Fruit fly (Drosophila melanogaster) whole organism, embryonic: ENCODE measurements around the gene Gr5a.

Experiments used
- B-H2 ChIP-seq: fragments of 200-800 bp; sonication (Bioruptor generic); optimal IDR thresholded peaks from 2 replicates; lab custom pipeline; 2018; ENCODE audit warnings: missing biosample characterization, mild to moderate bottlenecking, missing genetic modification characterization
- Bteb2 ChIP-seq: fragments of 200-800 bp; sonication (Bioruptor generic); optimal IDR thresholded peaks from 2 replicates; lab custom pipeline; 2016; ENCODE audit warnings: missing biosample characterization, missing genetic modification characterization
- CG10431 ChIP-seq: fragments of 200-800 bp; sonication (Bioruptor generic); optimal IDR thresholded peaks from 3 replicates; lab custom pipeline; 2018; ENCODE audit warnings: missing biosample characterization, mild to moderate bottlenecking, missing genetic modification characterization
- CG10543 ChIP-seq: fragments of 200-800 bp; sonication (Bioruptor generic); optimal IDR thresholded peaks from 3 replicates; lab custom pipeline; 2017; ENCODE audit warnings: missing biosample characterization, mild to moderate bottlenecking, missing genetic modification characterization, moderate library complexity
- CG10979 ChIP-seq: fragments of 200-800 bp; sonication (Bioruptor generic); optimal IDR thresholded peaks from 2 replicates; lab custom pipeline; 2018; ENCODE audit warnings: missing biosample characterization, mild to moderate bottlenecking, missing genetic modification characterization, moderate library complexity
- CG13287 ChIP-seq: fragments of 200-800 bp; sonication (Bioruptor generic); IDR thresholded peaks from 2 replicates; pipeline ENCODE4 v1.3.6; 2022; ENCODE audit warnings: missing biosample characterization, missing genetic modification characterization; ENCODE audit not compliant: partially characterized antibody
- CG15269 ChIP-seq: fragments of 200-800 bp; sonication (Bioruptor generic); optimal IDR thresholded peaks from 2 replicates; lab custom pipeline; 2018; ENCODE audit warnings: missing biosample characterization, mild to moderate bottlenecking, missing genetic modification characterization, moderate library complexity
- CG17328 ChIP-seq: fragments of 200-800 bp; sonication (Bioruptor generic); IDR thresholded peaks from 2 replicates; pipeline ENCODE4 v1.3.6; 2022; ENCODE audit warnings: missing biosample characterization, missing genetic modification characterization
- CG17829 ChIP-seq: fragments of 200-800 bp; optimal IDR thresholded peaks from 2 replicates; lab custom pipeline; 2019; ENCODE audit warnings: missing biosample characterization, mild to moderate bottlenecking, missing genetic modification characterization, moderate library complexity
- CG1792 ChIP-seq: fragments of 200-800 bp; sonication (Bioruptor generic); optimal IDR thresholded peaks from 2 replicates; lab custom pipeline; 2016; ENCODE audit warnings: missing biosample characterization, missing genetic modification characterization
- CG2202 ChIP-seq: fragments of 200-800 bp; sonication (Bioruptor generic); optimal IDR thresholded peaks from 2 replicates; lab custom pipeline; 2018; ENCODE audit warnings: missing biosample characterization, mild to moderate bottlenecking, missing genetic modification characterization
- CG2875 ChIP-seq: fragments of 200-800 bp; sonication (Bioruptor generic); optimal IDR thresholded peaks from 2 replicates; lab custom pipeline; 2017; ENCODE audit warnings: missing biosample characterization, mild to moderate bottlenecking, missing genetic modification characterization, missing genetic modification reagents
- CG3995 ChIP-seq: fragments of 200-800 bp; sonication (Bioruptor generic); optimal IDR thresholded peaks from 3 replicates; lab custom pipeline; 2016; ENCODE audit warnings: missing biosample characterization, missing genetic modification characterization
- CG4328 ChIP-seq: fragments of 200-800 bp; sonication (Bioruptor generic); optimal IDR thresholded peaks from 3 replicates; lab custom pipeline; 2017; ENCODE audit warnings: missing biosample characterization, missing genetic modification reagents, missing genetic modification characterization
- CG6254 ChIP-seq: fragments of 200-800 bp; sonication (Bioruptor generic); optimal IDR thresholded peaks from 3 replicates; lab custom pipeline; 2017; ENCODE audit warnings: mild to moderate bottlenecking, missing biosample characterization, missing genetic modification reagents, missing genetic modification characterization
- CG6272 ChIP-seq: fragments of 200-800 bp; sonication (Bioruptor generic); IDR thresholded peaks from 2 replicates; pipeline ENCODE4 v1.3.6; 2022; ENCODE audit warnings: missing biosample characterization, missing genetic modification characterization
- CG6765 ChIP-seq: fragments of 200-800 bp; sonication (Bioruptor generic); optimal IDR thresholded peaks from 3 replicates; lab custom pipeline; 2017; ENCODE audit warnings: missing biosample characterization, mild to moderate bottlenecking, missing genetic modification characterization
- CG7987 ChIP-seq: fragments of 200-800 bp; sonication (Bioruptor generic); optimal IDR thresholded peaks from 2 replicates; lab custom pipeline; 2018; ENCODE audit warnings: missing biosample characterization, mild to moderate bottlenecking, missing genetic modification characterization, moderate library complexity
- CG8281 ChIP-seq: fragments of 200-800 bp; sonication (Bioruptor generic); optimal IDR thresholded peaks from 2 replicates; lab custom pipeline; 2018; ENCODE audit warnings: missing biosample characterization, mild to moderate bottlenecking, missing genetic modification characterization, moderate library complexity
- Chrac-16 ChIP-seq: fragments of 200-800 bp; sonication (Bioruptor generic); optimal IDR thresholded peaks from 3 replicates; lab custom pipeline; 2016; ENCODE audit warnings: missing biosample characterization, missing genetic modification characterization
- Dbx ChIP-seq: fragments of 200-800 bp; sonication (Bioruptor generic); IDR thresholded peaks from 3 replicates; pipeline ENCODE4 v1.3.6; 2022; ENCODE audit warnings: missing biosample characterization, missing genetic modification characterization
- E2f1 ChIP-seq: fragments of 200-800 bp; sonication (Bioruptor generic); IDR thresholded peaks from 2 replicates; pipeline ENCODE4 v1.3.6; 2022; ENCODE audit warnings: missing biosample characterization, missing genetic modification characterization
- HHEX ChIP-seq: fragments of 200-800 bp; sonication (Bioruptor generic); optimal IDR thresholded peaks from 3 replicates; lab custom pipeline; 2017; ENCODE audit warnings: missing biosample characterization, mild to moderate bottlenecking, missing genetic modification characterization, missing genetic modification reagents
- Hr3 ChIP-seq: fragments of 200-800 bp; sonication (Bioruptor generic); optimal IDR thresholded peaks from 3 replicates; lab custom pipeline; 2016; ENCODE audit warnings: missing biosample characterization, missing genetic modification characterization
- Nf-YC ChIP-seq: fragments of 200-800 bp; optimal IDR thresholded peaks from 3 replicates; lab custom pipeline; 2019; ENCODE audit warnings: missing biosample characterization, mild to moderate bottlenecking, missing genetic modification characterization, moderate library complexity
- Sox100B ChIP-seq: fragments of 200-800 bp; sonication (Bioruptor generic); optimal IDR thresholded peaks from 3 replicates; lab custom pipeline; 2018; ENCODE audit warnings: missing biosample characterization, mild to moderate bottlenecking, missing genetic modification characterization
- Ssrp ChIP-seq: fragments of 200-800 bp; sonication (Bioruptor generic); optimal IDR thresholded peaks from 2 replicates; lab custom pipeline; 2018; ENCODE audit warnings: missing biosample characterization, mild to moderate bottlenecking, missing genetic modification characterization, moderate library complexity
- Tbp ChIP-seq: fragments of >200 bp; optimal IDR thresholded peaks from 2 replicates; lab custom pipeline; 2018; ENCODE audit warnings: missing biosample characterization, missing genetic modification characterization
- Vsx1 ChIP-seq: fragments of 200-800 bp; sonication (Bioruptor generic); optimal IDR thresholded peaks from 2 replicates; lab custom pipeline; 2017; ENCODE audit warnings: missing biosample characterization, mild to moderate bottlenecking, missing genetic modification characterization, missing genetic modification reagents
- az2 ChIP-seq: fragments of 200-800 bp; sonication (Bioruptor generic); optimal IDR thresholded peaks from 3 replicates; lab custom pipeline; 2016; ENCODE audit warnings: missing biosample characterization, missing genetic modification characterization
- br ChIP-seq: fragments of >200 bp; optimal IDR thresholded peaks from 2 replicates; lab custom pipeline; 2017
- croc ChIP-seq: fragments of 200-800 bp; sonication (Bioruptor generic); conservative IDR thresholded peaks from 3 replicates; pipeline ENCODE4 v1.3.6; 2022; ENCODE audit warnings: missing biosample characterization, missing genetic modification characterization
- crp ChIP-seq, 2 experiments: fragments of 200-800 bp; sonication (Bioruptor generic); optimal IDR thresholded peaks; 2 replicates in 1 of 2; 3 replicates in 1 of 2; lab custom pipeline; 2017; ENCODE audit warnings: missing biosample characterization in 2 of 2, missing genetic modification characterization in 2 of 2, mild to moderate bottlenecking in 1 of 2, moderate library complexity in 1 of 2
- ems ChIP-seq: fragments of 200-800 bp; sonication (Bioruptor generic); optimal IDR thresholded peaks from 3 replicates; lab custom pipeline; 2016; ENCODE audit warnings: missing biosample characterization, missing genetic modification characterization
- gem ChIP-seq: fragments of 200-800 bp; sonication (Bioruptor generic); optimal IDR thresholded peaks from 2 replicates; lab custom pipeline; 2019; ENCODE audit warnings: missing biosample characterization, mild to moderate bottlenecking, missing genetic modification characterization, moderate library complexity
- jigr1 ChIP-seq: fragments of 200-800 bp; sonication (Bioruptor generic); IDR thresholded peaks from 3 replicates; pipeline ENCODE4 v1.3.6; 2022; ENCODE audit warnings: missing biosample characterization, missing genetic modification characterization
- klu ChIP-seq: fragments of 200-800 bp; sonication (Bioruptor generic); IDR thresholded peaks from 2 replicates; pipeline ENCODE4 v1.3.6; 2022; ENCODE audit warnings: missing biosample characterization, missing genetic modification characterization
- lmd ChIP-seq: fragments of 200-800 bp; sonication (Bioruptor generic); IDR thresholded peaks from 2 replicates; pipeline ENCODE4 v1.3.6; 2022; ENCODE audit warnings: missing biosample characterization, missing genetic modification characterization
- oc ChIP-seq: fragments of 200-800 bp; sonication (Bioruptor generic); optimal IDR thresholded peaks from 2 replicates; lab custom pipeline; 2018; ENCODE audit warnings: missing biosample characterization, mild to moderate bottlenecking, missing genetic modification characterization, moderate library complexity
- otp ChIP-seq: fragments of 200-800 bp; sonication (Bioruptor generic); IDR thresholded peaks from 3 replicates; pipeline ENCODE4, ENCODE4 v1.3.6; 2022; ENCODE audit warnings: missing biosample characterization, missing genetic modification characterization
- pnt ChIP-seq: fragments of 200-800 bp; sonication (Bioruptor generic); optimal IDR thresholded peaks from 3 replicates; lab custom pipeline; 2016; ENCODE audit warnings: missing biosample characterization, missing genetic modification characterization
- prd ChIP-seq, 3 experiments: fragments of >200 bp in 2 of 3; fragments of 200-800 bp in 1 of 3; sonication (Bioruptor generic) in 1 of 3; optimal IDR thresholded peaks in 2 of 3; IDR thresholded peaks in 1 of 3; 2 replicates in 2 of 3; 3 replicates in 1 of 3; pipeline versions ENCODE4 v1.3.6 to Lab custom; 2017 to 2022; ENCODE audit warnings: missing biosample characterization in 1 of 3, missing genetic modification characterization in 1 of 3
- run ChIP-seq: fragments of 200-800 bp; sonication (Bioruptor generic); optimal IDR thresholded peaks from 3 replicates; lab custom pipeline; 2018; ENCODE audit warnings: missing biosample characterization, mild to moderate bottlenecking, missing genetic modification characterization
- sens-2 ChIP-seq: fragments of 200-800 bp; sonication (Bioruptor generic); IDR thresholded peaks from 2 replicates; pipeline ENCODE4 v1.3.6; 2022; ENCODE audit warnings: missing biosample characterization, missing genetic modification characterization
- seq ChIP-seq: fragments of 200-800 bp; sonication (Bioruptor generic); IDR thresholded peaks from 2 replicates; pipeline ENCODE4 v1.3.6; 2022; ENCODE audit warnings: missing biosample characterization, missing genetic modification characterization
- sisA ChIP-seq: fragments of 200-800 bp; sonication (Bioruptor generic); IDR thresholded peaks from 2 replicates; pipeline ENCODE4 v1.3.6; 2022; ENCODE audit warnings: missing biosample characterization, missing genetic modification characterization
- sna ChIP-seq: fragments of 200-800 bp; sonication (Bioruptor generic); IDR thresholded peaks from 2 replicates; pipeline ENCODE4 v1.3.6; 2022; ENCODE audit warnings: missing biosample characterization, missing genetic modification characterization; ENCODE audit not compliant: partially characterized antibody
- stc ChIP-seq: fragments of 200-800 bp; sonication (Bioruptor generic); IDR thresholded peaks from 2 replicates; pipeline ENCODE4 v1.3.6; 2022; ENCODE audit warnings: missing biosample characterization, missing genetic modification characterization
- vvl ChIP-seq: fragments of 200-800 bp; sonication (Bioruptor generic); IDR thresholded peaks from 2 replicates; pipeline ENCODE4 v1.3.6; 2022; ENCODE audit warnings: missing biosample characterization, missing genetic modification characterization
- yki ChIP-seq: fragments of >200 bp; optimal IDR thresholded peaks from 3 replicates; lab custom pipeline; 2018
- zen2 ChIP-seq: fragments of 200-800 bp; sonication (Bioruptor generic); IDR thresholded peaks from 3 replicates; pipeline ENCODE4 v1.3.6; 2022; ENCODE audit warnings: missing biosample characterization, missing genetic modification characterization; ENCODE audit not compliant: partially characterized antibody

Gr5a gene

DNA sequence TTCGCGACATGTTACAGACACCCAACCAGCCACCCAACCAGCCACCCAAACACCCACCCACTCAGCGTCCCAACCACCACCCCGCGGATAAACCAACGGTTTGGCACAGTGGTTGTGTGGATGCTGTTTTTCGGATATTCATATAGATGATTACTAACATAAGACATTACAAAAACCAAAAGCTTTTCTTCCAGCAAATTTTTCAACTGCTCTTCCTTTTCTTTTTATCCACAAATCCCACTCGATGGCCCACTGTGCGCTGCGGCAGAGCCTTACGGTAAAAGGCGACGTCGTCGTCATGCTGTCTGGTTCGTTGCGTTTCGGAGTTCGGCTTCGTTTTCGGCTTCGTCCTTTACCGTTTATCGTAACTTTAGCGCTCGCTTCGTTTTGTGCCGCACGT, 41.8 kb upstream of the Gr5a start (continued):
- no peak for TF ChIP-seq crp (GFP tag; optimal IDR thresholded peaks at IDR 0.05; lab: Kevin White, UChicago)
- TF ChIP-seq Vsx1 (GFP tag; lab: Kevin White, UChicago) = no peak
- no peak for TF ChIP-seq CG3995
- peak; percentile 46; the same call in 1 of the 2 replicates for TF ChIP-seq seq (GFP tag; lab: Robert Waterston, UW)
- TF ChIP-seq Tbp (GFP tag; lab: Kevin White, UChicago) = no peak
- no peak for TF ChIP-seq CG13287 (GFP tag; lab: Robert Waterston, UW)
- TF ChIP-seq lmd (GFP tag; lab: Robert Waterston, UW) = peak; percentile 67
- peak; percentile 80 for TF ChIP-seq Dbx (GFP tag; lab: Robert Waterston, UW)
- no peak for TF ChIP-seq jigr1 (GFP tag; lab: Robert Waterston, UW)
- TF ChIP-seq CG10543 (GFP tag; lab: Kevin White, UChicago) = no peak
- no peak for TF ChIP-seq sna
- peak; percentile 47 for TF ChIP-seq CG10979 (tag; lab: Kevin White, UChicago)
- no peak for TF ChIP-seq run (tag; lab: Kevin White, UChicago)
- no peak for TF ChIP-seq sens-2
- TF ChIP-seq CG10431 (GFP tag; lab: Kevin White, UChicago) = no peak
- peak; percentile 27; the same call in 1 of the 3 replicates for TF ChIP-seq croc
- TF ChIP-seq CG4328 (GFP tag; lab: Kevin White, UChicago) = no peak
- TF ChIP-seq Ssrp (tag; lab: Kevin White, UChicago) = peak; percentile 44
- TF ChIP-seq B-H2 (GFP tag; lab: Kevin White, UChicago) = peak; percentile 51
- peak; percentile 4 for TF ChIP-seq Hr3
- TF ChIP-seq vvl = peak; percentile 84
- TF ChIP-seq CG17829 (tag; lab: Kevin White, UChicago) = peak; percentile 24
- peak; percentile 58 for TF ChIP-seq CG15269 (tag; lab: Kevin White, UChicago)
- TF ChIP-seq Nf-YC (tag; lab: Kevin White, UChicago) = peak; percentile 21
- TF ChIP-seq klu (GFP tag; lab: Robert Waterston, UW) = 0 out of 2 replicates have a peak, but pooled peaks have one; percentile 27
- TF ChIP-seq pnt (GFP tag; lab: Kevin White, UChicago) = peak; percentile 41
- TF ChIP-seq CG2875 (GFP tag; lab: Kevin White, UChicago) = no peak
- TF ChIP-seq prd (optimal IDR thresholded peaks at IDR 0.05; lab: Kevin White, UChicago) = no peak
- TF ChIP-seq prd (GFP tag; IDR thresholded peaks at IDR 0.05; lab: Robert Waterston, UW) = peak; percentile 67
- TF ChIP-seq yki = no peak
- TF ChIP-seq zen2 (GFP tag; lab: Robert Waterston, UW) = no peak
- peak; percentile 52 for TF ChIP-seq ems
- 0 out of 2 replicates have a peak, but pooled peaks have one; percentile 23 for TF ChIP-seq CG6272 (GFP tag; lab: Robert Waterston, UW)
- no peak for TF ChIP-seq br (lab: Kevin White, UChicago)
- TF ChIP-seq CG2202 = no peak
- no peak for TF ChIP-seq CG8281
- TF ChIP-seq oc = peak; percentile 12
- no peak for TF ChIP-seq CG7987
- TF ChIP-seq az2 = peak; percentile 36
- TF ChIP-seq HHEX (GFP tag; lab: Kevin White, UChicago) = peak; percentile 25
- no peak; the same call in 1 of the 2 replicates for TF ChIP-seq stc (GFP tag; lab: Robert Waterston, UW)
- TF ChIP-seq CG1792 (GFP tag; lab: Kevin White, UChicago) = peak; percentile 13
- TF ChIP-seq otp (GFP tag; lab: Robert Waterston, UW) = peak; percentile 79; the same call in 2 of the 3 replicates
- TF ChIP-seq sisA (GFP tag; lab: Robert Waterston, UW) = peak; percentile 61
- no peak for TF ChIP-seq Sox100B
- peak; percentile 73 for TF ChIP-seq gem (tag; lab: Kevin White, UChicago)
- TF ChIP-seq Chrac-16 = no peak
- TF ChIP-seq CG17328 (GFP tag; lab: Robert Waterston, UW) = peak; percentile 88
- TF ChIP-seq Bteb2 (GFP tag; lab: Kevin White, UChicago) = peak; percentile 38
- TF ChIP-seq CG6765 = no peak
- TF ChIP-seq E2f1 (GFP tag; lab: Robert Waterston, UW) = peak; percentile 64
- TF ChIP-seq CG6254 = no peak
